Fruit fly (Drosophila melanogaster) whole organism, embryonic: ENCODE results near the gene Wdr33.
A peak's percentile ranks its signal among the peaks of the same experiment; 100 is the strongest.

Source experiments
- Awh ChIP-seq: fragments of 200-800 bp; sonication (Bioruptor generic); IDR thresholded peaks from 2 replicates; pipeline ENCODE4, ENCODE4 v1.3.6; 2022; ENCODE audit warnings: missing biosample characterization, missing genetic modification characterization
- CG10321 ChIP-seq: fragments of 200-800 bp; sonication (Bioruptor generic); IDR thresholded peaks from 2 replicates; pipeline ENCODE4 v1.3.6; 2022; ENCODE audit warnings: missing biosample characterization, missing genetic modification characterization
- CG10654 ChIP-seq: fragments of 200-800 bp; sonication (Bioruptor generic); optimal IDR thresholded peaks from 2 replicates; lab custom pipeline; 2016; ENCODE audit warnings: missing biosample characterization, missing genetic modification characterization
- CG10979 ChIP-seq: fragments of 200-800 bp; sonication (Bioruptor generic); optimal IDR thresholded peaks from 2 replicates; lab custom pipeline; 2018; ENCODE audit warnings: missing biosample characterization, mild to moderate bottlenecking, missing genetic modification characterization, moderate library complexity
- CG1233 ChIP-seq: fragments of 200-800 bp; sonication (Bioruptor generic); optimal IDR thresholded peaks from 4 replicates; lab custom pipeline; 2018; ENCODE audit warnings: missing biosample characterization, mild to moderate bottlenecking, missing genetic modification characterization
- CG12659 ChIP-seq: fragments of 200-800 bp; sonication (Bioruptor generic); optimal IDR thresholded peaks from 3 replicates; lab custom pipeline; 2017; ENCODE audit warnings: mild to moderate bottlenecking, missing biosample characterization, missing genetic modification reagents, missing genetic modification characterization
- CG13123 ChIP-seq: fragments of 200-800 bp; sonication (Bioruptor generic); optimal IDR thresholded peaks from 2 replicates; lab custom pipeline; 2016; ENCODE audit warnings: missing biosample characterization, missing genetic modification characterization
- CG13296 ChIP-seq: fragments of 200-800 bp; sonication (Bioruptor generic); optimal IDR thresholded peaks from 3 replicates; lab custom pipeline; 2018; ENCODE audit warnings: missing biosample characterization, mild to moderate bottlenecking, missing genetic modification characterization
- CG13894 ChIP-seq: fragments of 200-800 bp; sonication (Bioruptor generic); optimal IDR thresholded peaks from 3 replicates; lab custom pipeline; 2018; ENCODE audit warnings: missing biosample characterization, mild to moderate bottlenecking, missing genetic modification characterization, moderate library complexity
- CG14667 ChIP-seq: fragments of 200-800 bp; sonication (Bioruptor generic); IDR thresholded peaks from 2 replicates; pipeline ENCODE4 v1.3.6; 2022; ENCODE audit warnings: missing biosample characterization, missing genetic modification characterization
- CG15514 ChIP-seq: fragments of 200-800 bp; sonication (Bioruptor generic); optimal IDR thresholded peaks from 3 replicates; lab custom pipeline; 2017; ENCODE audit warnings: missing biosample characterization, missing genetic modification characterization, mild to moderate bottlenecking, moderate library complexity, missing genetic modification reagents
- CG17359 ChIP-seq: fragments of 200-800 bp; sonication (Bioruptor generic); optimal IDR thresholded peaks from 3 replicates; lab custom pipeline; 2018; ENCODE audit warnings: missing biosample characterization, mild to moderate bottlenecking, missing genetic modification characterization, moderate library complexity
- CG17385 ChIP-seq: fragments of 200-800 bp; sonication (Bioruptor generic); optimal IDR thresholded peaks from 3 replicates; lab custom pipeline; 2018; ENCODE audit warnings: missing biosample characterization, mild to moderate bottlenecking, missing genetic modification characterization
- CG2120 ChIP-seq: fragments of 200-800 bp; sonication (Bioruptor generic); optimal IDR thresholded peaks from 3 replicates; lab custom pipeline; 2016; ENCODE audit warnings: missing biosample characterization, missing genetic modification characterization
- CG31224 ChIP-seq: fragments of 200-800 bp; sonication (Bioruptor generic); IDR thresholded peaks from 2 replicates; pipeline ENCODE4 v1.3.6; 2022; ENCODE audit warnings: missing biosample characterization, missing genetic modification characterization
- CkIIα-i1 ChIP-seq: fragments of 200-800 bp; sonication (Bioruptor generic); IDR thresholded peaks from 2 replicates; pipeline ENCODE4 v1.3.6; 2022; ENCODE audit warnings: missing biosample characterization, missing genetic modification characterization
- Deaf1 ChIP-seq: fragments of 200-800 bp; optimal IDR thresholded peaks from 3 replicates; lab custom pipeline; 2019; ENCODE audit warnings: missing biosample characterization, mild to moderate bottlenecking, missing genetic modification characterization, moderate library complexity
- GATAe ChIP-seq: fragments of 200-800 bp; sonication (Bioruptor generic); conservative IDR thresholded peaks from 2 replicates; pipeline ENCODE4 v1.3.6; 2022; ENCODE audit warnings: missing biosample characterization, missing genetic modification characterization
- Gsc ChIP-seq: fragments of 200-800 bp; sonication (Bioruptor generic); IDR thresholded peaks from 2 replicates; pipeline ENCODE4 v1.3.6; 2022; ENCODE audit warnings: missing biosample characterization, missing genetic modification characterization
- Gug ChIP-seq: fragments of 200-800 bp; sonication (Bioruptor generic); IDR thresholded peaks from 4 replicates; pipeline ENCODE4 v1.3.6; 2022; ENCODE audit warnings: missing biosample characterization, missing genetic modification characterization
- HLH54F ChIP-seq: fragments of 200-800 bp; sonication (Bioruptor generic); optimal IDR thresholded peaks from 3 replicates; lab custom pipeline; 2016; ENCODE audit warnings: missing biosample characterization, missing genetic modification characterization
- Hsf ChIP-seq: fragments of 200-800 bp; sonication (Bioruptor generic); optimal IDR thresholded peaks from 3 replicates; lab custom pipeline; 2016; ENCODE audit warnings: missing biosample characterization, missing genetic modification characterization
- Nf-YB ChIP-seq: fragments of 200-800 bp; sonication (Bioruptor generic); optimal IDR thresholded peaks from 3 replicates; lab custom pipeline; 2019; ENCODE audit warnings: missing biosample characterization, mild to moderate bottlenecking, missing genetic modification characterization, moderate library complexity
- Oaz ChIP-seq: fragments of 200-800 bp; sonication (Bioruptor generic); IDR thresholded peaks from 2 replicates; pipeline ENCODE4 v1.3.6; 2022; ENCODE audit warnings: missing biosample characterization, missing genetic modification characterization
- PHDP ChIP-seq: fragments of 200-800 bp; sonication (Bioruptor generic); optimal IDR thresholded peaks from 3 replicates; lab custom pipeline; 2018; ENCODE audit warnings: missing biosample characterization, mild to moderate bottlenecking, missing genetic modification characterization, moderate library complexity
- Poxn ChIP-seq: fragments of 200-800 bp; sonication (Bioruptor generic); IDR thresholded peaks from 2 replicates; pipeline ENCODE4 v1.3.6; 2022; ENCODE audit warnings: missing biosample characterization, missing genetic modification characterization
- Ptx1 ChIP-seq: fragments of 200-800 bp; sonication (Bioruptor generic); IDR thresholded peaks from 2 replicates; pipeline ENCODE4 v1.3.6; 2022; ENCODE audit warnings: missing biosample characterization, missing genetic modification characterization
- bab2 ChIP-seq: fragments of 200-800 bp; sonication (Bioruptor generic); optimal IDR thresholded peaks from 2 replicates; lab custom pipeline; 2016; ENCODE audit warnings: missing biosample characterization, missing genetic modification characterization
- corto ChIP-seq: fragments of 200-800 bp; sonication (Bioruptor generic); optimal IDR thresholded peaks from 2 replicates; lab custom pipeline; 2016; ENCODE audit warnings: missing biosample characterization, mild to moderate bottlenecking, missing genetic modification characterization, moderate library complexity
- dan ChIP-seq: fragments of 200-800 bp; sonication (Bioruptor generic); IDR thresholded peaks from 2 replicates; pipeline ENCODE4 v1.3.6; 2022; ENCODE audit warnings: missing biosample characterization, missing genetic modification characterization
- dmrt11E ChIP-seq: fragments of 200-800 bp; sonication (Bioruptor generic); optimal IDR thresholded peaks from 3 replicates; lab custom pipeline; 2018; ENCODE audit warnings: missing biosample characterization, mild to moderate bottlenecking, missing genetic modification characterization, moderate library complexity
- dmrt99B ChIP-seq: fragments of 200-800 bp; sonication (Bioruptor generic); optimal IDR thresholded peaks from 2 replicates; lab custom pipeline; 2018; ENCODE audit warnings: missing biosample characterization, mild to moderate bottlenecking, missing genetic modification characterization, moderate library complexity
- en ChIP-seq: fragments of 200-800 bp; sonication (Bioruptor generic); optimal IDR thresholded peaks from 2 replicates; lab custom pipeline; 2016; ENCODE audit warnings: missing biosample characterization, missing genetic modification characterization
- ftz-f1 ChIP-seq: fragments of 200-800 bp; sonication (Bioruptor generic); optimal IDR thresholded peaks from 2 replicates; lab custom pipeline; 2016; ENCODE audit warnings: missing biosample characterization, missing genetic modification characterization
- inv ChIP-seq: fragments of 200-800 bp; sonication (Bioruptor generic); IDR thresholded peaks from 2 replicates; pipeline ENCODE4 v1.3.6; 2022; ENCODE audit warnings: missing biosample characterization, missing genetic modification characterization; ENCODE audit not compliant: partially characterized antibody
- knrl ChIP-seq: fragments of 200-800 bp; sonication (Bioruptor generic); IDR thresholded peaks from 3 replicates; pipeline ENCODE4 v1.3.6; 2022; ENCODE audit warnings: missing biosample characterization, missing genetic modification characterization; ENCODE audit not compliant: partially characterized antibody
- lilli ChIP-seq: fragments of 200-800 bp; sonication (Bioruptor generic); optimal IDR thresholded peaks from 3 replicates; lab custom pipeline; 2016; ENCODE audit warnings: missing biosample characterization, missing genetic modification characterization
- mam ChIP-seq: fragments of 200-800 bp; sonication (Bioruptor generic); optimal IDR thresholded peaks from 3 replicates; lab custom pipeline; 2016; ENCODE audit warnings: missing biosample characterization, missing genetic modification characterization
- nerfin-1 ChIP-seq: fragments of 200-800 bp; sonication (Bioruptor generic); optimal IDR thresholded peaks from 3 replicates; lab custom pipeline; 2019; ENCODE audit warnings: missing biosample characterization, mild to moderate bottlenecking, missing genetic modification characterization, moderate library complexity
- nom ChIP-seq: fragments of 200-800 bp; sonication (Bioruptor generic); optimal IDR thresholded peaks from 2 replicates; lab custom pipeline; 2017; ENCODE audit warnings: missing biosample characterization, missing genetic modification characterization, mild to moderate bottlenecking, moderate library complexity, missing genetic modification reagents
- ro ChIP-seq: fragments of 200-800 bp; sonication (Bioruptor generic); IDR thresholded peaks from 2 replicates; pipeline ENCODE4 v1.3.6; 2022; ENCODE audit warnings: missing biosample characterization, missing genetic modification characterization
- shn ChIP-seq: fragments of 200-800 bp; sonication (Bioruptor generic); optimal IDR thresholded peaks from 3 replicates; lab custom pipeline; 2016; ENCODE audit warnings: missing biosample characterization, missing genetic modification characterization
- slou ChIP-seq: fragments of 200-800 bp; sonication (Bioruptor generic); optimal IDR thresholded peaks from 3 replicates; lab custom pipeline; 2016; ENCODE audit warnings: missing biosample characterization, missing genetic modification characterization
- sr ChIP-seq: fragments of 200-800 bp; sonication (Bioruptor generic); IDR thresholded peaks from 3 replicates; pipeline ENCODE4 v1.3.6; 2022; ENCODE audit warnings: missing biosample characterization, missing genetic modification characterization
- stwl ChIP-seq: fragments of 200-800 bp; sonication (Bioruptor generic); optimal IDR thresholded peaks from 3 replicates; lab custom pipeline; 2018; ENCODE audit warnings: missing biosample characterization, mild to moderate bottlenecking, missing genetic modification characterization, moderate library complexity
- tin ChIP-seq: fragments of 200-800 bp; sonication (Bioruptor generic); optimal IDR thresholded peaks from 3 replicates; lab custom pipeline; 2016; ENCODE audit warnings: missing biosample characterization, missing genetic modification characterization
- tio ChIP-seq: fragments of 200-800 bp; sonication (Bioruptor generic); optimal IDR thresholded peaks from 2 replicates; lab custom pipeline; 2017; ENCODE audit warnings: missing biosample characterization, missing genetic modification characterization, inconsistent platforms
- tup ChIP-seq: fragments of 200-800 bp; sonication (Bioruptor generic); optimal IDR thresholded peaks from 2 replicates; lab custom pipeline; 2016; ENCODE audit warnings: missing biosample characterization, mild to moderate bottlenecking, missing genetic modification characterization, moderate library complexity
- usp ChIP-seq: fragments of >200 bp; optimal IDR thresholded peaks from 2 replicates; lab custom pipeline; 2017; ENCODE audit warnings: missing biosample characterization, missing genetic modification characterization
- vnd ChIP-seq: fragments of 200-800 bp; sonication (Bioruptor generic); IDR thresholded peaks from 3 replicates; pipeline ENCODE4 v1.3.6; 2022; ENCODE audit warnings: missing biosample characterization, missing genetic modification characterization; ENCODE audit not compliant: partially characterized antibody

Wdr33 gene

dm6 chr3R:5622985-5623630 is 37.3 kb upstream of the Wdr33 start (continued):
- peak; percentile 73 for TF ChIP-seq dmrt99B (tag; lab: Kevin White, UChicago)
- no peak for TF ChIP-seq CG10321 (GFP tag; lab: Robert Waterston, UW)
- TF ChIP-seq knrl (GFP tag; lab: Robert Waterston, UW), result no peak
- TF ChIP-seq Hsf (GFP tag; lab: Kevin White, UChicago), result peak; percentile 73
- no peak for TF ChIP-seq inv (GFP tag; lab: Robert Waterston, UW)
- TF ChIP-seq vnd (GFP tag; lab: Robert Waterston, UW), result no peak
- TF ChIP-seq Gsc (GFP tag; lab: Robert Waterston, UW), result no peak
- TF ChIP-seq tio (GFP tag; lab: Kevin White, UChicago), result peak; percentile 26
- peak; percentile 52 for TF ChIP-seq shn (GFP tag; lab: Kevin White, UChicago)
- peak; percentile 87 for TF ChIP-seq CG13123 (GFP tag; lab: Kevin White, UChicago)
- TF ChIP-seq dmrt11E, result peak; percentile 64
- peak; percentile 61 for TF ChIP-seq mam
- peak; percentile 65 for TF ChIP-seq tup (GFP tag; lab: Kevin White, UChicago)
- TF ChIP-seq Nf-YB (GFP tag; lab: Kevin White, UChicago), result peak; percentile 63
- TF ChIP-seq dan (GFP tag; lab: Robert Waterston, UW), result no peak
- peak; percentile 74 for TF ChIP-seq CG2120 (GFP tag; lab: Kevin White, UChicago)
- TF ChIP-seq en (GFP tag; lab: Kevin White, UChicago), result peak; percentile 69
- TF ChIP-seq Awh (GFP tag; lab: Robert Waterston, UW), result no peak
- TF ChIP-seq Gug, result no peak
- TF ChIP-seq CG12659 (GFP tag; lab: Kevin White, UChicago), result peak; percentile 70
- TF ChIP-seq CG17385 (GFP tag; lab: Kevin White, UChicago), result peak; percentile 71
- no peak for TF ChIP-seq ftz-f1 (GFP tag; lab: Kevin White, UChicago)
- TF ChIP-seq nerfin-1 (tag; lab: Kevin White, UChicago), result peak; percentile 87
- TF ChIP-seq CG17359, result peak; percentile 82
- TF ChIP-seq slou, result peak; percentile 55
- TF ChIP-seq CkIIα-i1 (GFP tag; lab: Robert Waterston, UW), result no peak
- no peak for TF ChIP-seq corto (GFP tag; lab: Kevin White, UChicago)
- no peak for TF ChIP-seq Ptx1 (GFP tag; lab: Robert Waterston, UW)
- peak; percentile 86 for TF ChIP-seq stwl (tag; lab: Kevin White, UChicago)
- TF ChIP-seq CG13296 (GFP tag; lab: Kevin White, UChicago), result peak; percentile 84
- peak; percentile 46 for TF ChIP-seq CG10979
- TF ChIP-seq sr (GFP tag; lab: Robert Waterston, UW), result no peak
- TF ChIP-seq tin, result peak; percentile 56
- no peak for TF ChIP-seq ro
- TF ChIP-seq Poxn (GFP tag; lab: Robert Waterston, UW), result no peak
- peak; percentile 77 for TF ChIP-seq CG15514
- TF ChIP-seq usp (GFP tag; lab: Kevin White, UChicago), result no peak
- TF ChIP-seq PHDP (tag; lab: Kevin White, UChicago), result peak; percentile 76
- TF ChIP-seq CG1233, result peak; percentile 92
- TF ChIP-seq lilli (GFP tag; lab: Kevin White, UChicago), result peak; percentile 55
- peak; percentile 74 for TF ChIP-seq CG10654 (GFP tag; lab: Kevin White, UChicago)
- no peak for TF ChIP-seq CG31224 (GFP tag; lab: Robert Waterston, UW)
- TF ChIP-seq HLH54F (GFP tag; lab: Kevin White, UChicago), result no peak
- no peak for TF ChIP-seq Oaz (GFP tag; lab: Robert Waterston, UW)
- TF ChIP-seq CG14667 (GFP tag; lab: Robert Waterston, UW), result no peak
- TF ChIP-seq CG13894 (tag; lab: Kevin White, UChicago), result peak; percentile 77
- peak; percentile 68 for TF ChIP-seq nom (GFP tag; lab: Kevin White, UChicago)
- TF ChIP-seq bab2 (GFP tag; lab: Kevin White, UChicago), result peak; percentile 87
- no peak for TF ChIP-seq GATAe (GFP tag; lab: Robert Waterston, UW)
- peak; percentile 37 for TF ChIP-seq Deaf1 (tag; lab: Kevin White, UChicago)
